Worm (Caenorhabditis elegans): ENCODE measurements around the gene nrps-1.

The nrps-1 gene

DNA sequence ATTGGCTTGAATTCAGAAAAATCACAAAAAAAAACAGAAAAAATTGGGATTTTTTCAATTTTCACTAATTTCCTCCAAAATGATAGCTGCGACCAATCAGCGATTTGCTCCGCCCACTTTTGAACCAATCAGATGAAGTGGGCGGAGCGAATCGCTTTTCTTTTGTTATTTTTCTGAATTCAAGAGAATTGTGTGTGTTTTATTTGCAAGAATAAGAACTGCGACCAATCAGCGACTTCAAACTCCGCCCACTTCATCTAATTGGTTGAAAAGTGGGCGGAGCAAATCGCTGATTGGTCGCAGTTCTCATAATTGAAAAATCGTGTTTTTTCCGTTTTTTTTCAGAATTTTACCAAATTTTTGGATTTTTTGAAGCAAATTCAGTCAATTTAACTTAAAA is 48.1 kb downstream of the nrps-1 start:
- TF ChIP-seq nhr-28 (tag; optimal IDR thresholded peaks at IDR 0.05) (no peak), ztf-11 (tag; optimal IDR thresholded peaks at IDR 0.05) (no peak), dmd-8 (GFP tag; IDR thresholded peaks at IDR 0.05) (no peak), T26A8.4 (GFP tag; IDR thresholded peaks at IDR 0.05) (no peak), set-16 (GFP tag; IDR thresholded peaks at IDR 0.05) (no peak), ceh-82 (tag; optimal IDR thresholded peaks at IDR 0.05) (no peak), ceh-20 (GFP tag; IDR thresholded peaks at IDR 0.05) (no peak), lin-29 (GFP tag; IDR thresholded peaks at IDR 0.05) (no peak), lin-13 (GFP tag; optimal IDR thresholded peaks at IDR 0.05) (no peak), lin-15B (tag; optimal IDR thresholded peaks at IDR 0.05) (no peak), nhr-42 (GFP tag; IDR thresholded peaks at IDR 0.05) (no peak), ceh-62 (tag; optimal IDR thresholded peaks at IDR 0.05) (no peak), mxl-2 (GFP tag; conservative IDR thresholded peaks at IDR 0.05) (no peak), ceh-28 (tag; optimal IDR thresholded peaks at IDR 0.05) (no peak), D1046.2 (GFP tag; IDR thresholded peaks at IDR 0.05) (no peak), tag-97 (GFP tag; IDR thresholded peaks at IDR 0.05) (no peak), nhr-237 (tag; optimal IDR thresholded peaks at IDR 0.05) (no peak), lin-39 (tag; optimal IDR thresholded peaks at IDR 0.05) (no peak), rbr-2 (tag; optimal IDR thresholded peaks at IDR 0.05) (no peak), nhr-10 (tag; optimal IDR thresholded peaks at IDR 0.05) (no peak)

DNA sequence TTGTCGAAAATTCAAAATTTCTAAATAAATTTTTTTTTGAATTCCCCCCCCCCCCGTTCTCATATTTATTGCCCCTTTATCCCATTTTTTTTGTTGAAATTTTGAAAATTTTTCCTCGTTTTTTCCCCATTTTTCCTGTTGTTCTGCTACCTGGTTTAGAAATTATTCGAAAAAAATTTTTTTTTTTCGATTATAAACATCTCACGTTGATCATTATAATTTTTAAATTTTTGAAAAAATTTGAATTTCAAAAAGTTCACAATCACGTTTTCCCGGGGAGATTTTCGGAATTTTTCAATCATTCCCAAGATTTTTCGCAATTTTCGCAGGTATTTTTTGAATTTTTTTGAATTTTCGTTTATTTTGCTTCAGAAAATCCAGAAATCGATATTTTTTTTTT is 54.4 kb downstream of the nrps-1 start, which contains the start of gene Y66D12A.3:
Gene Y66D12A.3 (plus strand): TSS at position 301 of the 400 bp plus-strand sequence.
- TF ChIP-seq mes-2 (tag; optimal IDR thresholded peaks at IDR 0.05; ENCODE audit: poor library complexity, severe bottlenecking) = no peak

DNA sequence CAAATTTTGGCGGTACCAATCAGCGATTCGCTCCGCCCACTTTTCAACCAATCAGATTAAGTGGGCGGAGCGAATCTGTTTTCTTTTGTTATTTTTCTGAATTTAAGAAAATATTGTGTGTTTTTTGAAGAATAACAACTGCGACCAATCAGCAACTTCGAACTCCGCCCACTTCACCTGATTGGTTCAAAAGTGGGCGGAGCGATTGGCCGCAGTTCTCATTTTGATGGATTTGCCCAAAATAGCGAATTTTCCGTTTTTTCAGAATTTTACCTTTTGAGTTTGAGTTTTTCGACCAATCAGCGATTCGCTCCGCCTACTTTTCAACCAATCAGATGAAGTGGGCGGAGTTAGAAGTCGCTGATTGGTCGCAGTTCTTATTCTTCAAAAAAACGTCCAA is 54.8 kb downstream of the nrps-1 start:
- no peak for TF ChIP-seq T26A8.4 (GFP tag; IDR thresholded peaks at IDR 0.05)
- TF ChIP-seq lin-15B (tag; optimal IDR thresholded peaks at IDR 0.05) = no peak
- no peak for TF ChIP-seq tra-1 (GFP tag; IDR thresholded peaks at IDR 0.05)
- no peak for TF ChIP-seq nhr-6 (tag; optimal IDR thresholded peaks at IDR 0.05)
- TF ChIP-seq skn-1 (tag; optimal IDR thresholded peaks at IDR 0.05) = no peak
- TF ChIP-seq zag-1 (tag; optimal IDR thresholded peaks at IDR 0.05) = no peak
- no peak for TF ChIP-seq ama-1 (optimal IDR thresholded peaks at IDR 0.05)
- no peak for TF ChIP-seq unc-62 (GFP tag; optimal IDR thresholded peaks at IDR 0.05 in 1 of 2)
- no peak for TF ChIP-seq unc-62 (tag; optimal IDR thresholded peaks at IDR 0.05)
- TF ChIP-seq lin-13 (GFP tag; optimal IDR thresholded peaks at IDR 0.05) = no peak
- no peak for TF ChIP-seq unc-130 (GFP tag; optimal IDR thresholded peaks at IDR 0.05)
- no peak for TF ChIP-seq daf-16 (GFP tag; optimal IDR thresholded peaks at IDR 0.05)
- TF ChIP-seq daf-16 (tag; optimal IDR thresholded peaks at IDR 0.05) = no peak
- no peak for TF ChIP-seq dve-1 (tag; optimal IDR thresholded peaks at IDR 0.05; ENCODE audit: insufficient read depth)
- TF ChIP-seq zfp-2 (tag; optimal IDR thresholded peaks at IDR 0.05) = no peak
- TF ChIP-seq lin-1 (GFP tag; IDR thresholded peaks at IDR 0.05) = no peak
- TF ChIP-seq ztf-7 (tag; optimal IDR thresholded peaks at IDR 0.05) = no peak
- no peak for TF ChIP-seq tag-97 (GFP tag; IDR thresholded peaks at IDR 0.05)
- no peak for TF ChIP-seq ctbp-1 (GFP tag; IDR thresholded peaks at IDR 0.05)
- no peak for TF ChIP-seq dmd-8 (GFP tag; IDR thresholded peaks at IDR 0.05)
- no peak for TF ChIP-seq F26F4.8 (GFP tag; conservative IDR thresholded peaks at IDR 0.05)
- TF ChIP-seq F49E8.2 (tag; optimal IDR thresholded peaks at IDR 0.05; ENCODE audit: borderline replicate concordance) = no peak

DNA sequence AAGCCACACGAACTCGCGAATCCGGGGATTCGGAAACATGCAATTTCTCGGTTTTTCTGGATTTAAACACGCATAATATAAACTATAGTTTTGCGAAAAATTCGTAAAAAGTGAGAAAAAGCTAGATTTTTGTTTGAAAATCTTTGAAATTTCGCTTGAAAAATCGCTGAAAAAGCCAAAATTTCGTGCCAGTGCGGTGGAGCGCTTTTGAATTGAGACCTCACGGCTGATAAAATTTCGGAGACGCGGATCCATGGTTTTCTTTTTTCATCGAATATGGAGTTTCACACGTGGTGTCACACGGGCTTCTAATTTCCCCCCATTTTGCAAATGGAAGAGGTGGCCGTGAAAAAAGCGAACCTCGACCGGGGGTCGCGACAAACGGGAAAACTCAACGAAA is 55.8 kb downstream of the nrps-1 start:
- no peak for TF ChIP-seq spr-1 (tag; optimal IDR thresholded peaks at IDR 0.05)
- TF ChIP-seq lin-38 (GFP tag; IDR thresholded peaks at IDR 0.05) = peak; percentile 80
- no peak for TF ChIP-seq unc-62 (GFP tag; optimal IDR thresholded peaks at IDR 0.05 in 1 of 2)
- TF ChIP-seq unc-62 (tag; optimal IDR thresholded peaks at IDR 0.05) = no peak
- no peak for TF ChIP-seq ceh-62 (tag; optimal IDR thresholded peaks at IDR 0.05)
